Fruit fly (Drosophila melanogaster) whole organism, prepupa: ENCODE data around the gene CG4576.
A peak's percentile ranks its signal among the peaks of the same experiment; 100 is the strongest.

Source experiments
- Blimp-1 ChIP-seq: fragments of 200-800 bp; sonication (Bioruptor generic); optimal IDR thresholded peaks from 3 replicates; lab custom pipeline; 2017; ENCODE audit warnings: missing biosample characterization, missing genetic modification characterization, mild to moderate bottlenecking, moderate library complexity, missing genetic modification reagents
- CG11762 ChIP-seq: fragments of 200-800 bp; sonication (Bioruptor generic); optimal IDR thresholded peaks from 3 replicates; lab custom pipeline; 2016; ENCODE audit warnings: missing biosample characterization, missing genetic modification characterization; ENCODE audit not compliant: insufficient read depth
- CG11902 ChIP-seq: fragments of 200-800 bp; sonication (Bioruptor generic); optimal IDR thresholded peaks from 3 replicates; lab custom pipeline; 2016; ENCODE audit warnings: missing biosample characterization, missing genetic modification characterization
- CG15336 ChIP-seq: fragments of 200-800 bp; sonication (Bioruptor generic); IDR thresholded peaks from 2 replicates; pipeline ENCODE4 v1.3.6; 2022; ENCODE audit warnings: missing biosample characterization, missing genetic modification characterization
- CG1621 ChIP-seq: fragments of 200-800 bp; sonication (Bioruptor generic); optimal IDR thresholded peaks from 3 replicates; lab custom pipeline; 2018; ENCODE audit warnings: missing biosample characterization, mild to moderate bottlenecking, missing genetic modification characterization
- CG32006 ChIP-seq: fragments of 200-800 bp; sonication (Bioruptor generic); optimal IDR thresholded peaks from 3 replicates; lab custom pipeline; 2017; ENCODE audit warnings: missing biosample characterization, mild to moderate bottlenecking, missing genetic modification characterization
- CG3919 ChIP-seq: fragments of 200-800 bp; sonication (Bioruptor generic); optimal IDR thresholded peaks from 3 replicates; lab custom pipeline; 2016; ENCODE audit warnings: missing biosample characterization, missing genetic modification characterization
- CG4318 ChIP-seq: fragments of 200-800 bp; sonication (Bioruptor generic); optimal IDR thresholded peaks from 3 replicates; lab custom pipeline; 2017; ENCODE audit warnings: missing biosample characterization, mild to moderate bottlenecking, missing genetic modification characterization
- CG6163 ChIP-seq: fragments of 200-800 bp; sonication (Bioruptor generic); IDR thresholded peaks from 3 replicates; pipeline ENCODE4 v1.3.6; 2022; ENCODE audit warnings: missing biosample characterization, missing genetic modification characterization
- CG6792 ChIP-seq: fragments of 200-800 bp; sonication (Bioruptor generic); optimal IDR thresholded peaks from 3 replicates; lab custom pipeline; 2016; ENCODE audit warnings: missing biosample characterization, missing genetic modification characterization
- CG6808 ChIP-seq: fragments of 200-800 bp; sonication (Bioruptor generic); optimal IDR thresholded peaks from 3 replicates; lab custom pipeline; 2017; ENCODE audit warnings: missing biosample characterization, missing genetic modification characterization, mild to moderate bottlenecking, moderate library complexity, missing genetic modification reagents
- CG6854 ChIP-seq: fragments of 200-800 bp; sonication (Bioruptor generic); optimal IDR thresholded peaks from 2 replicates; lab custom pipeline; 2017; ENCODE audit warnings: missing biosample characterization, mild to moderate bottlenecking, missing genetic modification characterization
- CG8119 ChIP-seq: fragments of 200-800 bp; sonication (Bioruptor generic); IDR thresholded peaks from 3 replicates; pipeline ENCODE4 v1.3.6; 2022; ENCODE audit warnings: missing biosample characterization, missing genetic modification characterization
- CG8632 ChIP-seq: fragments of 200-800 bp; sonication (Bioruptor generic); optimal IDR thresholded peaks from 3 replicates; lab custom pipeline; 2016; ENCODE audit warnings: missing biosample characterization, missing genetic modification characterization
- Eip78C ChIP-seq: fragments of 200-800 bp; sonication (Bioruptor generic); peaks from one replicate; lab custom pipeline; 2016; ENCODE audit warnings: missing biosample characterization, missing genetic modification characterization
- Ets21C ChIP-seq: fragments of 200-800 bp; sonication (Bioruptor generic); optimal IDR thresholded peaks from 3 replicates; lab custom pipeline; 2016; ENCODE audit warnings: missing biosample characterization, missing genetic modification characterization
- Ets96B ChIP-seq: fragments of 200-800 bp; optimal IDR thresholded peaks from 2 replicates; lab custom pipeline; 2019; ENCODE audit warnings: missing biosample characterization, mild to moderate bottlenecking, missing genetic modification characterization, moderate library complexity
- Hr39 ChIP-seq: fragments of 200-800 bp; sonication (Bioruptor generic); optimal IDR thresholded peaks from 2 replicates; lab custom pipeline; 2016; ENCODE audit warnings: missing biosample characterization, missing genetic modification characterization
- Hr4 ChIP-seq: fragments of 200-800 bp; sonication (Bioruptor generic); optimal IDR thresholded peaks from 3 replicates; lab custom pipeline; 2016; ENCODE audit warnings: missing biosample characterization, missing genetic modification characterization
- Lpt ChIP-seq: fragments of 200-800 bp; sonication (Bioruptor generic); optimal IDR thresholded peaks from 3 replicates; lab custom pipeline; 2016; ENCODE audit warnings: missing biosample characterization, missing genetic modification characterization
- Met ChIP-seq: fragments of 200-800 bp; sonication (Bioruptor generic); optimal IDR thresholded peaks from 3 replicates; lab custom pipeline; 2016; ENCODE audit warnings: missing biosample characterization, missing genetic modification characterization
- OdsH ChIP-seq: fragments of 200-800 bp; sonication (Bioruptor generic); optimal IDR thresholded peaks from 3 replicates; lab custom pipeline; 2016; ENCODE audit warnings: missing biosample characterization, missing genetic modification characterization
- Smox ChIP-seq: fragments of 200-800 bp; sonication (Bioruptor generic); optimal IDR thresholded peaks from 3 replicates; lab custom pipeline; 2016; ENCODE audit warnings: missing biosample characterization, missing genetic modification characterization
- Sox102F ChIP-seq: fragments of 200-800 bp; sonication (Bioruptor generic); optimal IDR thresholded peaks from 2 replicates; lab custom pipeline; 2016; ENCODE audit warnings: missing biosample characterization, mild to moderate bottlenecking, missing genetic modification characterization
- achi ChIP-seq: fragments of 200-800 bp; sonication (Bioruptor generic); optimal IDR thresholded peaks from 3 replicates; lab custom pipeline; 2016; ENCODE audit warnings: missing biosample characterization, missing genetic modification characterization
- dac ChIP-seq: fragments of 200-800 bp; sonication (Bioruptor generic); optimal IDR thresholded peaks from 2 replicates; lab custom pipeline; 2017; ENCODE audit warnings: missing biosample characterization, mild to moderate bottlenecking, missing genetic modification characterization
- dsx ChIP-seq: fragments of 200-800 bp; optimal IDR thresholded peaks from 3 replicates; lab custom pipeline; 2019; ENCODE audit warnings: missing biosample characterization, mild to moderate bottlenecking, missing genetic modification characterization, moderate library complexity; ENCODE audit not compliant: poor library complexity, severe bottlenecking
- eg ChIP-seq: fragments of 200-800 bp; sonication (Bioruptor generic); IDR thresholded peaks from 3 replicates; pipeline ENCODE4 v1.3.6; 2022; ENCODE audit warnings: missing biosample characterization, missing genetic modification characterization
- esn ChIP-seq: fragments of 200-800 bp; sonication (Bioruptor generic); optimal IDR thresholded peaks from 2 replicates; lab custom pipeline; 2016; ENCODE audit warnings: missing biosample characterization, mild to moderate bottlenecking, missing genetic modification characterization, moderate library complexity
- fd59A ChIP-seq: fragments of 200-800 bp; sonication (Bioruptor generic); optimal IDR thresholded peaks from 2 replicates; lab custom pipeline; 2017; ENCODE audit warnings: missing biosample characterization, mild to moderate bottlenecking, missing genetic modification characterization, missing genetic modification reagents
- fd85E ChIP-seq: fragments of 200-800 bp; sonication (Bioruptor generic); optimal IDR thresholded peaks from 3 replicates; lab custom pipeline; 2016; ENCODE audit warnings: missing biosample characterization, missing genetic modification characterization
- fkh ChIP-seq: fragments of 200-800 bp; sonication (Bioruptor generic); optimal IDR thresholded peaks from 3 replicates; lab custom pipeline; 2017; ENCODE audit warnings: missing biosample characterization, mild to moderate bottlenecking, missing genetic modification characterization, moderate library complexity
- lz ChIP-seq: fragments of 200-800 bp; sonication (Bioruptor generic); optimal IDR thresholded peaks from 3 replicates; lab custom pipeline; 2016; ENCODE audit warnings: missing biosample characterization, missing genetic modification characterization
- net ChIP-seq: fragments of 200-800 bp; sonication (Bioruptor generic); optimal IDR thresholded peaks from 3 replicates; lab custom pipeline; 2016; ENCODE audit warnings: missing biosample characterization, missing genetic modification characterization
- pdm3 ChIP-seq: fragments of 200-800 bp; sonication (Bioruptor generic); optimal IDR thresholded peaks from 3 replicates; lab custom pipeline; 2016; ENCODE audit warnings: missing biosample characterization, missing genetic modification characterization
- salr ChIP-seq, 2 experiments: fragments of 200-800 bp; sonication (Bioruptor generic); optimal IDR thresholded peaks; 3 replicates each; lab custom pipeline; 2016 to 2018; ENCODE audit warnings: missing biosample characterization in 2 of 2, missing genetic modification characterization in 2 of 2, mild to moderate bottlenecking in 1 of 2
- ss ChIP-seq, 2 experiments: fragments of 200-800 bp; sonication (Bioruptor generic); optimal IDR thresholded peaks; 2 replicates in 1 of 2; 3 replicates in 1 of 2; lab custom pipeline; 2017 to 2018; ENCODE audit warnings: mild to moderate bottlenecking in 2 of 2, missing biosample characterization in 2 of 2, missing genetic modification characterization in 2 of 2, moderate library complexity in 1 of 2
- svp ChIP-seq: fragments of 200-800 bp; sonication (Bioruptor generic); peaks from one replicate; lab custom pipeline; 2016; ENCODE audit warnings: missing biosample characterization, missing genetic modification characterization
- topi ChIP-seq: fragments of 200-800 bp; sonication (Bioruptor generic); optimal IDR thresholded peaks from 3 replicates; lab custom pipeline; 2016; ENCODE audit warnings: missing biosample characterization, missing genetic modification characterization

CG4576 gene

DNA sequence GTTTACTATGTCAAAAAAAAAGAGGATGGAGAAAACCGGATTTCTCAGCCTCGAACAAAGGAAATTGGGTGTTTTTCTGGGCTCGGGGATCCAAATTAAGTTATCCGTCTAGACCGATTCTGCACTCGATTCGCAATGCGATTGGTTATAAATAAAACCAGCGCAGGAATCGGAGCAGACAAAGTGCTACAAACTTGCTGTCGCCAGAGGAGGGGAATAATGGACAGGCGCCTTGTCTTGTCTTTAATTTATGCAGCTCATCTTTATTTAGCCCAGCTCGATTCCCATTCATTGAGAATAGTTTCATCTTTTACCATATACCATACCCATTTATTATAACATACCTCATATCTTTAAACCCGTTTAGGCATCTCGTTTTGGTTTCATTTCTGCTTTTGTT is 20.9 kb upstream of the CG4576 start:
- TF ChIP-seq dsx (GFP tag; lab: Kevin White, UChicago) (peak; percentile 96), Eip78C (no peak)

DNA sequence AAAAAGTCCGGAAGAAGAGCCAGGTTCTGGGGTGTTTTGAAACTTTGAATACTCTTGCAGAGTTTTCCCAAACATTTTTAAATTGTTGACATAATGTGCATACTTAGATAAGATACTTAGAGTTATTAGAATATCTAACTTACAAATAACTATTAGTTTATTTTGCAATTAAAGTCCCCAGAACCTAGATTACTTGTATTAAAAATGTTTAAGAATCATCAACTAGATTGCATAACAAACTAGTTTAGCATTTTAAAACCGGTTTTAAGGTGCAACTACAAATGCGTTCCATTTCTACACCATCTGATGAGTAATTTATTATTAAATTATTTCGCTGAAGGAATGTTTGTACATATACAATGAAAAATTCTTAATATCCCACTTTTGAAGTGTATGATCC is 19.2 kb upstream of the CG4576 start:
- TF ChIP-seq CG32006 (GFP tag; lab: Kevin White, UChicago) (peak; percentile 75), achi (peak; percentile 3), Hr39 (peak; percentile 5), eg (GFP tag; lab: Robert Waterston, UW) (no peak), salr (GFP tag; optimal IDR thresholded peaks at IDR 0.05; lab: Kevin White, UChicago) (peak in 1 of 2 experiments; percentile 34), esn (GFP tag; lab: Kevin White, UChicago) (peak; percentile 45), CG6808 (no peak), CG6854 (GFP tag; lab: Kevin White, UChicago) (no peak), CG8119 (GFP tag; lab: Robert Waterston, UW) (peak; percentile 36; the same call in 2 of the 3 replicates), svp (GFP tag; lab: Kevin White, UChicago) (peak; percentile 68), Eip78C (peak; percentile 86), Hr4 (GFP tag; lab: Kevin White, UChicago) (peak; percentile 47), Met (GFP tag; lab: Kevin White, UChicago) (peak; percentile 40), CG15336 (GFP tag; lab: Robert Waterston, UW) (0 out of 2 replicates have a peak, but pooled peaks have one; percentile 26), lz (GFP tag; lab: Kevin White, UChicago) (peak; percentile 26), OdsH (GFP tag; lab: Kevin White, UChicago) (no peak), Lpt (GFP tag; lab: Kevin White, UChicago) (peak; percentile 2), Ets96B (tag; lab: Kevin White, UChicago) (no peak), topi (GFP tag; lab: Kevin White, UChicago) (peak; percentile 45), CG1621 (tag; lab: Kevin White, UChicago) (no peak), fkh (GFP tag; lab: Kevin White, UChicago) (no peak)

DNA sequence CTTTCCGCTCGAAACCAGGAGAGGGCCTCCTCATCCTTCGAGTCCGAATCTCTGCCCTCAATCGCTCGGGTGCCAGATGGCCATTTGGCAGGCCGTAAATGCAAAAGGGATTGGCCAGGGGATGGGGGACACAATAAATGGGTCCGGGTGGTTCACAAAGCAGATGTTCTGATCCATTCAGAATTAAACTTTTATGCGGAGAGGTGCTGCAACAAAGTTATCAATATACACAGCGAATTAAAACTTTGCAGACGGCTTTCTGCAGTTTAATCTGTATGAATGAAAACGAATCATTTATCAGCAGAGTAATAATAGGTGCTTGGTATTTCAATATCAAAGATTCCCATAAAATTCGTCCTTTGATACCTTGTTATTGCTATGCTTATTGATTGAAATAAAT is 18.2 kb upstream of the CG4576 start:
- TF ChIP-seq CG6792 (GFP tag; lab: Kevin White, UChicago) (no peak), CG6854 (GFP tag; lab: Kevin White, UChicago) (peak; percentile 39), CG1621 (tag; lab: Kevin White, UChicago) (peak; percentile 69), CG6808 (no peak), pdm3 (GFP tag; lab: Kevin White, UChicago) (peak; percentile 1), dsx (GFP tag; lab: Kevin White, UChicago) (peak; percentile 94), fd59A (GFP tag; lab: Kevin White, UChicago) (no peak), Hr4 (GFP tag; lab: Kevin White, UChicago) (no peak), net (GFP tag; lab: Kevin White, UChicago) (peak; percentile 11)

DNA sequence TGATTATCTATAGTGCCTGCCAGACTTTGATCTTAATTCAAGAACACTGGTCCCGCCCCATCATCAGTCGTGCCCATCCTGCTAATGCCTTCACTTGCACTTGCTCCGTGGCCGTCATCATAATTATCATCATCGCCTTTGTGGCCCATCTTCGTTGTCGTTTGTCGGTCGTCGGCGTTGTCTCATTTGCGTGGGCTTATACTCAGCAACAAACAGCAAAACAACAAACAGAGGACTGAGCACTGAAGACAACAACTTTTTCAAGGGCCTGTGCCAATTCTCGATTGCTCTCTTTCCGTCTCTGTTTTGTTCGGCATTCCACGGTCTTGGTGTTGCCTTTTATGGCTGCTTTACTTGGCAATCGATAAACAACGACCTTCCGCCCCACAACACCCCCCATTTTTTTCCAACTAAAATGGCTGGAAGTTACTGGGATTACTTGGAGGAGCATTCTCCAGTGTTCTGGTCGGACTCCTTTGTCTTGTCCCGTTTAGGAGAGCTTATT is 17.6 kb upstream of the CG4576 start:
- TF ChIP-seq CG11902 (GFP tag; lab: Kevin White, UChicago) (no peak), Smox (GFP tag; lab: Kevin White, UChicago) (no peak), CG4318 (no peak), Blimp-1 (GFP tag; lab: Kevin White, UChicago) (peak; percentile 41), CG6163 (GFP tag; lab: Robert Waterston, UW) (0 out of 3 replicates have a peak, but pooled peaks have one; percentile 17)

DNA sequence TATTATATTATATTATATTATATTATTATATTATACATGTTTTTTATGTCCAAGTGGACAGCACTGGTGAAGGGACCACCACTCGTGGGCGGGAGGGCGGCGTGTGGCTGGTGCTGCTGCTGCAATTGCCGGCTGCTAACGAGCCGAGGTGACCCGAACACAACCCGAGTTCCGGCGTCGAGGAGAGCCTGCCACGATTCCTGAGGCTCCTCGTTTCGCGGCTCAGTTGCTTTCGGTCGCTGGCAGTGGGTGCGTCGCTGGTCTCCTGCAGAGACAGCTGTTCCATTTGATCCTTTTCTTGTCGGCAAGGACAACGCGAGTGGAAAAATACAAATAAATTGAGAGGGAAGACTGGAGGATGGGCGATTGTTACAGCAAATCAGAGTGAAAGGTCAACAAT is 15.2 kb upstream of the CG4576 start:
- no peak for TF ChIP-seq dac
- peak; percentile 12; the same call in 1 of the 3 replicates for TF ChIP-seq eg (GFP tag; lab: Robert Waterston, UW)
- TF ChIP-seq ss (GFP tag; optimal IDR thresholded peaks at IDR 0.05; lab: Kevin White, UChicago), result peak in 1 of 2 experiments; percentile 46
- TF ChIP-seq CG8632 (GFP tag; lab: Kevin White, UChicago), result no peak
- TF ChIP-seq Eip78C, result peak; percentile 30
- no peak for TF ChIP-seq Ets21C (GFP tag; lab: Kevin White, UChicago)
- no peak for TF ChIP-seq fd85E (GFP tag; lab: Kevin White, UChicago)
- no peak for TF ChIP-seq CG11762 (GFP tag; lab: Kevin White, UChicago)
- TF ChIP-seq CG3919 (GFP tag; lab: Kevin White, UChicago), result peak; percentile 17
- peak; percentile 3 for TF ChIP-seq Sox102F (GFP tag; lab: Kevin White, UChicago)
- TF ChIP-seq, all 60 proteins: peak for 5
